Worm (Caenorhabditis elegans) whole organism, mixed stage, embryonic: ENCODE data around the gene atg-13.
A peak's percentile ranks its signal among the peaks of the same experiment; 100 is the strongest.

Experiments used
- M03D4.4 ChIP-seq: sonication (generic microtip); optimal IDR thresholded peaks from 2 replicates; lab custom pipeline; 2017; ENCODE audit warnings: mild to moderate bottlenecking, missing genetic modification characterization, missing compliant biosample characterization
- bed-3 ChIP-seq: fragments of 200-800 bp; sonication (Bioruptor generic); optimal IDR thresholded peaks from 3 replicates; lab custom pipeline; 2018; ENCODE audit warnings: mild to moderate bottlenecking, missing genetic modification characterization, moderate library complexity, missing compliant biosample characterization
- blmp-1 ChIP-seq: fragments of 150-350 bp; optimal IDR thresholded peaks from 2 replicates; lab custom pipeline; 2014; ENCODE audit warnings: missing biosample characterization, missing genetic modification characterization
- ceh-39 ChIP-seq: fragments of 150-350 bp; optimal IDR thresholded peaks from 2 replicates; lab custom pipeline; 2014; ENCODE audit warnings: missing biosample characterization, missing genetic modification characterization
- ceh-43 ChIP-seq: fragments of 200-800 bp; sonication (Bioruptor generic); optimal IDR thresholded peaks from 2 replicates; lab custom pipeline; 2018; ENCODE audit warnings: mild to moderate bottlenecking, missing genetic modification characterization, moderate library complexity, missing compliant biosample characterization
- ceh-83 ChIP-seq: fragments of 200-800 bp; sonication (Bioruptor generic); optimal IDR thresholded peaks from 2 replicates; lab custom pipeline; 2018; ENCODE audit warnings: mild to moderate bottlenecking, missing genetic modification characterization, missing compliant biosample characterization
- ces-1 ChIP-seq: fragments of 150-350 bp; optimal IDR thresholded peaks from 2 replicates; lab custom pipeline; 2014; ENCODE audit warnings: missing biosample characterization, missing genetic modification reagents, missing genetic modification characterization
- cnd-1 ChIP-seq: fragments of 200-800 bp; sonication (Bioruptor generic); optimal IDR thresholded peaks from 2 replicates; lab custom pipeline; 2018; ENCODE audit warnings: mild to moderate bottlenecking, missing genetic modification characterization, missing compliant biosample characterization
- drap-1 ChIP-seq: fragments of 200-800 bp; sonication (Bioruptor generic); optimal IDR thresholded peaks from 3 replicates; lab custom pipeline; 2018; ENCODE audit warnings: mild to moderate bottlenecking, missing genetic modification characterization, missing compliant biosample characterization
- elt-1 ChIP-seq: sonication (generic microtip); optimal IDR thresholded peaks from 2 replicates; lab custom pipeline; 2017; ENCODE audit warnings: missing genetic modification characterization, mild to moderate bottlenecking, missing compliant biosample characterization, antibody characterized with exemption, moderate library complexity, borderline replicate concordance; ENCODE audit not compliant: insufficient read depth
- elt-3 ChIP-seq: fragments of 150-350 bp; optimal IDR thresholded peaks from 2 replicates; lab custom pipeline; 2014; ENCODE audit warnings: missing biosample characterization, missing genetic modification characterization
- flh-1 ChIP-seq: fragments of 200-800 bp; sonication (Bioruptor generic); optimal IDR thresholded peaks from 2 replicates; lab custom pipeline; 2018; ENCODE audit warnings: mild to moderate bottlenecking, missing genetic modification characterization, moderate library complexity, missing compliant biosample characterization
- ham-2 ChIP-seq: fragments of 200-800 bp; sonication (Bioruptor generic); optimal IDR thresholded peaks from 2 replicates; lab custom pipeline; 2018; ENCODE audit warnings: mild to moderate bottlenecking, missing genetic modification characterization, missing compliant biosample characterization
- hlh-1 ChIP-seq: fragments of 150-350 bp; optimal IDR thresholded peaks from 2 replicates; lab custom pipeline; 2014; ENCODE audit warnings: missing biosample characterization, missing genetic modification reagents, missing genetic modification characterization
- lin-13 ChIP-seq: fragments of 150-350 bp; optimal IDR thresholded peaks from 2 replicates; lab custom pipeline; 2014; ENCODE audit warnings: missing biosample characterization, missing genetic modification characterization
- lin-32 ChIP-seq: fragments of 200-800 bp; sonication (Bioruptor generic); optimal IDR thresholded peaks from 2 replicates; lab custom pipeline; 2018; ENCODE audit warnings: mild to moderate bottlenecking, missing genetic modification characterization, missing compliant biosample characterization
- lsy-2 ChIP-seq: fragments of 150-350 bp; optimal IDR thresholded peaks from 2 replicates; lab custom pipeline; 2014; ENCODE audit warnings: missing biosample characterization, missing genetic modification characterization
- mab-5 ChIP-seq: fragments of 150-350 bp; optimal IDR thresholded peaks from 2 replicates; lab custom pipeline; 2014; ENCODE audit warnings: missing biosample characterization, missing genetic modification characterization
- mep-1 ChIP-seq: fragments of 150-350 bp; optimal IDR thresholded peaks from 2 replicates; lab custom pipeline; 2017; ENCODE audit warnings: missing biosample characterization, missing genetic modification reagents, missing genetic modification characterization, inconsistent platforms
- mls-2 ChIP-seq: sonication (generic microtip); optimal IDR thresholded peaks from 2 replicates; lab custom pipeline; 2016; ENCODE audit warnings: mild to moderate bottlenecking, missing genetic modification characterization, moderate library complexity, missing compliant biosample characterization
- nhr-12 ChIP-seq: fragments of 150-350 bp; optimal IDR thresholded peaks from 2 replicates; lab custom pipeline; 2014; ENCODE audit warnings: missing biosample characterization, missing genetic modification characterization
- nhr-2 ChIP-seq: fragments of 150-350 bp; optimal IDR thresholded peaks from 2 replicates; lab custom pipeline; 2014; ENCODE audit warnings: missing biosample characterization, missing genetic modification characterization
- nhr-237 ChIP-seq: fragments of 150-350 bp; optimal IDR thresholded peaks from 2 replicates; lab custom pipeline; 2014; ENCODE audit warnings: missing biosample characterization, missing genetic modification characterization
- nhr-28 ChIP-seq: fragments of 150-350 bp; optimal IDR thresholded peaks from 2 replicates; lab custom pipeline; 2014; ENCODE audit warnings: missing biosample characterization, missing genetic modification characterization
- nhr-76 ChIP-seq: sonication (generic microtip); optimal IDR thresholded peaks from 2 replicates; lab custom pipeline; 2017; ENCODE audit warnings: missing biosample characterization, missing genetic modification characterization
- pha-4 ChIP-seq: fragments of 150-350 bp; optimal IDR thresholded peaks from 2 replicates; lab custom pipeline; 2018; ENCODE audit warnings: missing biosample characterization, missing genetic modification reagents, missing genetic modification characterization
- sem-2 ChIP-seq: fragments of 200-800 bp; sonication (Bioruptor generic); optimal IDR thresholded peaks from 2 replicates; lab custom pipeline; 2018; ENCODE audit warnings: mild to moderate bottlenecking, missing genetic modification characterization, missing compliant biosample characterization
- snpc-4 ChIP-seq: fragments of 150-350 bp; optimal IDR thresholded peaks from 2 replicates; lab custom pipeline; 2014; ENCODE audit warnings: missing biosample characterization, missing genetic modification characterization
- sptf-1 ChIP-seq: sonication (generic microtip); optimal IDR thresholded peaks from 2 replicates; lab custom pipeline; 2017; ENCODE audit warnings: mild to moderate bottlenecking, missing genetic modification characterization, moderate library complexity, missing compliant biosample characterization
- tbx-8 ChIP-seq: fragments of 200-800 bp; sonication (Bioruptor generic); optimal IDR thresholded peaks from 2 replicates; lab custom pipeline; 2018; ENCODE audit warnings: mild to moderate bottlenecking, missing genetic modification characterization, moderate library complexity, missing compliant biosample characterization
- unc-120 ChIP-seq: sonication (generic microtip); optimal IDR thresholded peaks from 2 replicates; lab custom pipeline; 2017; ENCODE audit warnings: missing genetic modification characterization, missing compliant biosample characterization; ENCODE audit not compliant: poor library complexity, severe bottlenecking
- unc-39 ChIP-seq: fragments of 150-350 bp; optimal IDR thresholded peaks from 2 replicates; lab custom pipeline; 2014; ENCODE audit warnings: missing biosample characterization, missing genetic modification characterization
- unc-62 ChIP-seq: fragments of 150-350 bp; optimal IDR thresholded peaks from 2 replicates; lab custom pipeline; 2014; ENCODE audit warnings: missing biosample characterization, missing genetic modification reagents, missing genetic modification characterization
- zip-8 ChIP-seq: fragments of 150-350 bp; optimal IDR thresholded peaks from 2 replicates; lab custom pipeline; 2014; ENCODE audit warnings: missing biosample characterization, missing genetic modification characterization
- ztf-11 ChIP-seq: fragments of 150-350 bp; optimal IDR thresholded peaks from 2 replicates; lab custom pipeline; 2014; ENCODE audit warnings: missing biosample characterization, missing genetic modification characterization

Gene atg-13

ce11 chrIII:8142217-8142616 lies 15.8 kb downstream of the atg-13 start:
- TF ChIP-seq snpc-4 (tag; lab: Kevin White, UChicago) (no peak), nhr-12 (tag; lab: Kevin White, UChicago) (no peak)
- TF ChIP-seq, all 35 proteins: peak for 0

ce11 chrIII:8137777-8138176 lies 20.2 kb downstream of the atg-13 start, which contains the start of gene hsp-12.2:
Gene hsp-12.2 (plus strand): TSS chrIII:8138077.
- TF ChIP-seq hlh-1 (tag; lab: Kevin White, UChicago) (peak; percentile 64), nhr-237 (tag; lab: Kevin White, UChicago) (peak; percentile 23), cnd-1 (tag; lab: Kevin White, UChicago) (no peak)

- TF ChIP-seq nhr-76 (tag; lab: Kevin White, UChicago) (no peak), pha-4 (tag; lab: Kevin White, UChicago) (peak; percentile 68)
- TF ChIP-seq, all 35 proteins: peak for 1
Observed at ce11 chrIII:8136517-8137099, 21.4 kb downstream of the atg-13 start.

- TF ChIP-seq elt-1 (tag; lab: Kevin White, UChicago), result no peak
- TF ChIP-seq sem-2 (GFP tag; lab: Kevin White, UChicago), result no peak
- TF ChIP-seq nhr-76 (tag; lab: Kevin White, UChicago), result no peak
Observed at ce11 chrIII:8133346-8133745, 24.6 kb downstream of the atg-13 start, which contains the start of gene C14B9.2. Gene C14B9.2 (plus strand): TSS chrIII:8133665.

- TF ChIP-seq bed-3 (GFP tag; lab: Kevin White, UChicago) (no peak), nhr-2 (tag; lab: Kevin White, UChicago) (peak; percentile 78), pha-4 (tag; lab: Kevin White, UChicago) (peak; percentile 37)
Observed at ce11 chrIII:8132496-8132895, 25.5 kb downstream of the atg-13 start.

- TF ChIP-seq nhr-76 (tag; lab: Kevin White, UChicago), result no peak
- no peak for TF ChIP-seq cnd-1 (tag; lab: Kevin White, UChicago)
- no peak for TF ChIP-seq M03D4.4 (tag; lab: Kevin White, UChicago)
- TF ChIP-seq ztf-11 (tag; lab: Kevin White, UChicago), result no peak
- no peak for TF ChIP-seq bed-3 (GFP tag; lab: Kevin White, UChicago)
- TF ChIP-seq ceh-83 (GFP tag; lab: Kevin White, UChicago), result no peak
- TF ChIP-seq snpc-4 (tag; lab: Kevin White, UChicago), result no peak
- no peak for TF ChIP-seq lin-32 (GFP tag; lab: Kevin White, UChicago)
- TF ChIP-seq mls-2 (tag; lab: Kevin White, UChicago), result no peak
- TF ChIP-seq ceh-43, result no peak
- no peak for TF ChIP-seq nhr-12 (tag; lab: Kevin White, UChicago)
- TF ChIP-seq unc-120 (tag; lab: Kevin White, UChicago), result no peak
- peak; percentile 80 for TF ChIP-seq nhr-237 (tag; lab: Kevin White, UChicago)
- no peak for TF ChIP-seq unc-39
- TF ChIP-seq sptf-1 (tag; lab: Kevin White, UChicago), result no peak
- no peak for TF ChIP-seq mab-5 (tag; lab: Kevin White, UChicago)
- TF ChIP-seq elt-1 (tag; lab: Kevin White, UChicago), result no peak
- no peak for TF ChIP-seq blmp-1
- TF ChIP-seq ces-1, result peak; percentile 67
- TF ChIP-seq lin-13 (tag; lab: Kevin White, UChicago), result peak; percentile 76
- peak; percentile 25 for TF ChIP-seq hlh-1 (tag; lab: Kevin White, UChicago)
- peak; percentile 83 for TF ChIP-seq pha-4 (tag; lab: Kevin White, UChicago)
- no peak for TF ChIP-seq zip-8
- no peak for TF ChIP-seq elt-3
- peak; percentile 65 for TF ChIP-seq ceh-39 (tag; lab: Kevin White, UChicago)
- TF ChIP-seq tbx-8 (GFP tag; lab: Kevin White, UChicago), result no peak
- TF ChIP-seq nhr-2 (tag; lab: Kevin White, UChicago), result no peak
- no peak for TF ChIP-seq sem-2 (GFP tag; lab: Kevin White, UChicago)
- TF ChIP-seq unc-62 (GFP tag; lab: Kevin White, UChicago), result peak; percentile 22
- no peak for TF ChIP-seq drap-1
- TF ChIP-seq mep-1 (tag; lab: Kevin White, UChicago), result peak; percentile 91
- TF ChIP-seq nhr-28 (tag; lab: Kevin White, UChicago), result no peak
- TF ChIP-seq ham-2 (GFP tag; lab: Kevin White, UChicago), result no peak
- TF ChIP-seq lsy-2 (tag; lab: Kevin White, UChicago), result peak; percentile 98
- no peak for TF ChIP-seq flh-1 (GFP tag; lab: Kevin White, UChicago)
Observed at ce11 chrIII:8130177-8130902, 27.6 kb downstream of the atg-13 start, which contains the start of the genes rpl-21 and C14B9.10. Gene rpl-21 (minus strand): TSS chrIII:8130227. Gene C14B9.10 (plus strand): TSS chrIII:8130852.
